Worm (Caenorhabditis elegans): ENCODE data around the gene ckc-1.

ce11 chrX:3553687-3554086, 22.7 kb upstream of the ckc-1 start:
- TF ChIP-seq elt-1 (tag; optimal IDR thresholded peaks at IDR 0.05) (no peak), nhr-6 (tag; optimal IDR thresholded peaks at IDR 0.05) (no peak), nhr-12 (tag; optimal IDR thresholded peaks at IDR 0.05) (no peak), aly-2 (tag; optimal IDR thresholded peaks at IDR 0.05) (no peak), egl-27 (tag; optimal IDR thresholded peaks at IDR 0.05) (no peak), elt-3 (tag; optimal IDR thresholded peaks at IDR 0.05) (no peak), sma-3 (GFP tag; optimal IDR thresholded peaks at IDR 0.05) (no peak)
